Fruit fly (Drosophila melanogaster): ENCODE measurements around the gene Es2.
A peak's percentile ranks its signal among the peaks of the same experiment; 100 is the strongest.

The Es2 gene

DNA sequence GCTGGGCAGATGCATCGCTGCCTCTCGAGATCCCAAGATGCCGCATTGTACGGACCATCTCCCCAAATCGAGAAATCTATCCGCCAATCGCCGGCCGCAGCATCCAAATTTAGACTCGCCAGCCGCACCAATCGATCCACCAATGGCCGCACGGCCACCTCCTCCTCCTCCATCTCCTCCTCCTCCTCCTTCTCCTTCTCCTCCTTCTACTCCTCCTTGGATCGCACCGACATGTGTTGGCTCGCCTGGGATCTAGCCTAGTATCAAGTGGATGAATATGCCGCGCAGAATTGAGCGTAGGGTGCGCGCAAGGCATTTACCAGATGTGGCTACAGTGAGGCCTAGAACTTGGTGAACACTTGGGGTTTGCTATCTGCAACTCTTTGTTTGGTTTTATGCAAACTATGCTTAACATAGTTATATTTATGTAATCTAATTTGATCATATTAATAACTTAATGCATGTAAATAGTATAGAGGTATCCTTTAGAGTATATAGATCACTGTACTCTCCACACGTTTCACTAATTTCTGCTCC lies 6.2 kb upstream of the Es2 start, which contains the start of gene org-1 (continued):
- TF ChIP-seq sqz (GFP tag; optimal IDR thresholded peaks at IDR 0.05) (peak; percentile 96), hth (optimal IDR thresholded peaks at IDR 0.05) (no peak), hbn (GFP tag; IDR thresholded peaks at IDR 0.05; ENCODE audit: partially characterized antibody) (no peak), gcm (GFP tag; optimal IDR thresholded peaks at IDR 0.05) (peak; percentile 93), otp (GFP tag; IDR thresholded peaks at IDR 0.05) (peak; percentile 98), CG11696 (GFP tag; IDR thresholded peaks at IDR 0.05) (peak; percentile 93)

- TF ChIP-seq maf-S (GFP tag; optimal IDR thresholded peaks at IDR 0.05) (no peak), ci (GFP tag; IDR thresholded peaks at IDR 0.05) (no peak), lab (GFP tag; optimal IDR thresholded peaks at IDR 0.05) (no peak), CG3407 (GFP tag; optimal IDR thresholded peaks at IDR 0.05) (no peak), btn (GFP tag; optimal IDR thresholded peaks at IDR 0.05) (no peak), Ets65A (GFP tag) (no peak), Kr (GFP tag; optimal IDR thresholded peaks at IDR 0.05) (no peak), Nf-YA (GFP tag; IDR thresholded peaks at IDR 0.05) (no peak), CG34376 (GFP tag; optimal IDR thresholded peaks at IDR 0.05) (no peak), psq (GFP tag; optimal IDR thresholded peaks at IDR 0.05) (no peak)
Measured at dm6 chrX:8457532-8457931, 3.7 kb upstream of the Es2 start, which contains the start of gene CG32713. CG32713 (minus strand) TSS chrX:8457632.

- no peak for TF ChIP-seq en (GFP tag; optimal IDR thresholded peaks at IDR 0.05)
- TF ChIP-seq Scr (GFP tag; IDR thresholded peaks at IDR 0.05; ENCODE audit: partially characterized antibody): no peak
- peak; percentile 5 for TF ChIP-seq Blimp-1 (GFP tag; optimal IDR thresholded peaks at IDR 0.05)
- TF ChIP-seq mam (GFP tag; optimal IDR thresholded peaks at IDR 0.05): no peak
- TF ChIP-seq psq (GFP tag; optimal IDR thresholded peaks at IDR 0.05): no peak
- TF ChIP-seq CG6175 (GFP tag; IDR thresholded peaks at IDR 0.05): no peak
- no peak for TF ChIP-seq CG17385 (GFP tag; optimal IDR thresholded peaks at IDR 0.05)
- TF ChIP-seq sens (GFP tag): peak; percentile 71
- no peak for TF ChIP-seq CG42726 (GFP tag; IDR thresholded peaks at IDR 0.05; ENCODE audit: partially characterized antibody)
- TF ChIP-seq CG3726 (GFP tag; IDR thresholded peaks at IDR 0.05): no peak
- no peak for TF ChIP-seq CG3847 (GFP tag; IDR thresholded peaks at IDR 0.05)
- no peak for TF ChIP-seq ems (GFP tag; optimal IDR thresholded peaks at IDR 0.05)
- TF ChIP-seq Lpt (GFP tag; optimal IDR thresholded peaks at IDR 0.05): no peak
- TF ChIP-seq lab (GFP tag; optimal IDR thresholded peaks at IDR 0.05): peak; percentile 7
- 0 out of 3 replicates have a peak, but pooled peaks have one; percentile 29 for TF ChIP-seq CG11695 (GFP tag; IDR thresholded peaks at IDR 0.05)
- no peak for TF ChIP-seq h (optimal IDR thresholded peaks at IDR 0.05)
- TF ChIP-seq Bgb (GFP tag; IDR thresholded peaks at IDR 0.05; ENCODE audit: partially characterized antibody): no peak
- TF ChIP-seq gfzf (GFP tag; optimal IDR thresholded peaks at IDR 0.05): no peak
- no peak for TF ChIP-seq pita (GFP tag; optimal IDR thresholded peaks at IDR 0.05)
- TF ChIP-seq CG4820 (GFP tag; optimal IDR thresholded peaks at IDR 0.05): no peak
- no peak for TF ChIP-seq CG9215 (GFP tag; IDR thresholded peaks at IDR 0.05)
- TF ChIP-seq sisA (GFP tag; IDR thresholded peaks at IDR 0.05): no peak
- no peak for TF ChIP-seq CG2202 (tag; optimal IDR thresholded peaks at IDR 0.05)
- no peak for TF ChIP-seq CG14860 (GFP tag; IDR thresholded peaks at IDR 0.05; ENCODE audit: partially characterized antibody)
- TF ChIP-seq CG33213 (GFP tag; optimal IDR thresholded peaks at IDR 0.05): no peak
- TF ChIP-seq CG1603 (tag; optimal IDR thresholded peaks at IDR 0.05): peak; percentile 20
- no peak for TF ChIP-seq CG9876 (GFP tag; optimal IDR thresholded peaks at IDR 0.05)
- TF ChIP-seq MESR4 (GFP tag; optimal IDR thresholded peaks at IDR 0.05): no peak
- TF ChIP-seq bsh (GFP tag; optimal IDR thresholded peaks at IDR 0.05): peak in 1 of 2 experiments; percentile 19
- TF ChIP-seq amos (GFP tag; IDR thresholded peaks at IDR 0.05; ENCODE audit: partially characterized antibody): no peak
- TF ChIP-seq bbx (GFP tag; IDR thresholded peaks at IDR 0.05; ENCODE audit: partially characterized antibody): no peak
- no peak for TF ChIP-seq danr (GFP tag; IDR thresholded peaks at IDR 0.05)
- peak; percentile 2 for TF ChIP-seq CG1233 (GFP tag; optimal IDR thresholded peaks at IDR 0.05)
- TF ChIP-seq knrl (GFP tag; IDR thresholded peaks at IDR 0.05; ENCODE audit: partially characterized antibody): no peak
Measured at dm6 chrX:8459452-8460040, 1.7 kb upstream of the Es2 start.
